Fruit fly (Drosophila melanogaster) whole organism, pupa: ENCODE measurements around the gene kkv.

ENCODE experiments used
- CG12605 ChIP-seq: fragments of 200-800 bp; sonication (Bioruptor generic); IDR thresholded peaks from 2 replicates; pipeline ENCODE4 v1.3.6; 2022; ENCODE audit warnings: missing biosample characterization, missing genetic modification characterization
- CG15710 ChIP-seq: fragments of 200-800 bp; sonication (Bioruptor generic); optimal IDR thresholded peaks from 2 replicates; lab custom pipeline; 2018; ENCODE audit warnings: missing biosample characterization, mild to moderate bottlenecking, missing genetic modification characterization, moderate library complexity
- CG34367 ChIP-seq: fragments of 200-800 bp; sonication (Bioruptor generic); optimal IDR thresholded peaks from 2 replicates; lab custom pipeline; 2018; ENCODE audit warnings: missing biosample characterization, mild to moderate bottlenecking, missing genetic modification characterization
- Ets98B ChIP-seq: fragments of 200-800 bp; sonication (Bioruptor generic); IDR thresholded peaks from 2 replicates; pipeline ENCODE4 v1.3.6; 2022; ENCODE audit warnings: missing biosample characterization, missing genetic modification characterization
- Pif1B ChIP-seq: fragments of 200-800 bp; sonication (Bioruptor generic); optimal IDR thresholded peaks from 3 replicates; lab custom pipeline; 2016; ENCODE audit warnings: missing biosample characterization, missing genetic modification characterization
- gl ChIP-seq: fragments of 200-800 bp; sonication (Bioruptor generic); optimal IDR thresholded peaks from 2 replicates; lab custom pipeline; 2018; ENCODE audit warnings: missing biosample characterization, mild to moderate bottlenecking, missing genetic modification characterization

- no peak for TF ChIP-seq CG15710 (tag; lab: Kevin White, UChicago)
- no peak for TF ChIP-seq gl (tag; lab: Kevin White, UChicago)
- TF ChIP-seq Ets98B (GFP tag; lab: Robert Waterston, UW), result no peak
- no peak for TF ChIP-seq CG12605
- no peak for TF ChIP-seq Pif1B (GFP tag; lab: Kevin White, UChicago)
- TF ChIP-seq CG34367 (tag; lab: Kevin White, UChicago), result no peak
Observed at dm6 chr3R:5374720-5375119, 17.9 kb downstream of the kkv start, which contains the start of the genes hd and CG14667.
